Worm (Caenorhabditis elegans) whole organism, L1 larva: ENCODE data around the gene tex-2.

Experiments used
- C04F5.9 ChIP-seq: sonication (generic microtip); optimal IDR thresholded peaks from 2 replicates; lab custom pipeline; 2016; ENCODE audit warnings: missing genetic modification characterization, missing compliant biosample characterization
- C16A3.4 ChIP-seq: fragments of 150-350 bp; optimal IDR thresholded peaks from 2 replicates; lab custom pipeline; 2014; ENCODE audit warnings: missing biosample characterization, missing genetic modification characterization
- ama-1 ChIP-seq: fragments of 150-350 bp; optimal IDR thresholded peaks from 2 replicates; lab custom pipeline; 2014
- ceh-63 ChIP-seq: fragments of 200-800 bp; sonication (Bioruptor generic); optimal IDR thresholded peaks from 2 replicates; lab custom pipeline; 2018; ENCODE audit warnings: mild to moderate bottlenecking, missing genetic modification characterization, missing compliant biosample characterization
- ceh-8 ChIP-seq: fragments of 200-800 bp; sonication (Bioruptor generic); optimal IDR thresholded peaks from 2 replicates; lab custom pipeline; 2018; ENCODE audit warnings: mild to moderate bottlenecking, missing genetic modification characterization, moderate library complexity, missing compliant biosample characterization
- ceh-88 ChIP-seq: fragments of 200-800 bp; sonication (Bioruptor generic); IDR thresholded peaks from 2 replicates; pipeline ENCODE4 v1.3.6; 2022; ENCODE audit warnings: missing genetic modification characterization, missing compliant biosample characterization
- ces-1 ChIP-seq: fragments of 150-350 bp; optimal IDR thresholded peaks from 2 replicates; lab custom pipeline; 2014; ENCODE audit warnings: missing biosample characterization, missing genetic modification reagents, missing genetic modification characterization
- dpl-1 ChIP-seq, 3 experiments: fragments of 150-350 bp in 2 of 3; sonication (generic microtip) in 1 of 3; optimal IDR thresholded peaks; 2 replicates each; lab custom pipeline; 2014 to 2017; ENCODE audit warnings: missing biosample characterization in 3 of 3, missing genetic modification characterization in 3 of 3, missing genetic modification reagents in 3 of 3
- efl-1 ChIP-seq, 4 experiments: fragments of 150-350 bp; optimal IDR thresholded peaks in 3 of 4; peaks in 1 of 4; 1 replicate in 1 of 4; 2 replicates in 3 of 4; lab custom pipeline; 2014; ENCODE audit warnings: missing biosample characterization in 2 of 4, missing genetic modification characterization in 2 of 4, missing genetic modification reagents in 2 of 4
- efl-3 ChIP-seq: fragments of 200-800 bp; sonication (Bioruptor generic); optimal IDR thresholded peaks from 2 replicates; lab custom pipeline; 2018; ENCODE audit warnings: mild to moderate bottlenecking, missing genetic modification characterization, missing compliant biosample characterization
- egl-13 ChIP-seq: sonication (generic microtip); optimal IDR thresholded peaks from 2 replicates; lab custom pipeline; 2016; ENCODE audit warnings: missing genotype, missing genetic modification reagents, missing genetic modification characterization, missing compliant biosample characterization
- elt-2 ChIP-seq: sonication (generic microtip); optimal IDR thresholded peaks from 2 replicates; lab custom pipeline; 2016; ENCODE audit warnings: missing genetic modification characterization, mild to moderate bottlenecking, inconsistent platforms, missing compliant biosample characterization, missing genetic modification reagents
- ets-5 ChIP-seq: fragments of 200-800 bp; sonication (Bioruptor generic); IDR thresholded peaks from 2 replicates; pipeline ENCODE4 v1.3.6; 2022; ENCODE audit warnings: missing genetic modification characterization, missing compliant biosample characterization
- fkh-10 ChIP-seq: sonication (generic microtip); optimal IDR thresholded peaks from 2 replicates; lab custom pipeline; 2017; ENCODE audit warnings: missing biosample characterization, missing genetic modification reagents, missing genetic modification characterization
- fkh-4 ChIP-seq: sonication (generic microtip); optimal IDR thresholded peaks from 2 replicates; lab custom pipeline; 2016; ENCODE audit warnings: missing compliant biosample characterization, missing genetic modification characterization, borderline replicate concordance
- fkh-8 ChIP-seq: sonication (generic microtip); optimal IDR thresholded peaks from 2 replicates; lab custom pipeline; 2016; ENCODE audit warnings: mild to moderate bottlenecking, missing genetic modification characterization, missing compliant biosample characterization
- fos-1 ChIP-seq: fragments of 150-350 bp; optimal IDR thresholded peaks from 2 replicates; lab custom pipeline; 2014; ENCODE audit warnings: missing biosample characterization, missing genetic modification characterization
- grh-1 ChIP-seq: fragments of 200-800 bp; sonication (Bioruptor generic); IDR thresholded peaks from 2 replicates; pipeline ENCODE4 v1.3.6; 2022; ENCODE audit warnings: missing genetic modification reagents, missing genetic modification characterization, missing compliant biosample characterization
- hpl-2 ChIP-seq: fragments of 150-350 bp; optimal IDR thresholded peaks from 2 replicates; lab custom pipeline; 2014; ENCODE audit warnings: missing biosample characterization, missing genetic modification reagents, missing genetic modification characterization
- irx-1 ChIP-seq: sonication (generic microtip); optimal IDR thresholded peaks from 2 replicates; lab custom pipeline; 2016; ENCODE audit warnings: missing genetic modification characterization, missing compliant biosample characterization
- lin-15B ChIP-seq: fragments of 150-350 bp; sonication (generic microtip); optimal IDR thresholded peaks from 3 replicates; lab custom pipeline; 2014; ENCODE audit warnings: missing biosample characterization, missing genetic modification characterization
- lin-35 ChIP-seq, 2 experiments: fragments of 150-350 bp; optimal IDR thresholded peaks; 2 replicates each; lab custom pipeline; 2014; ENCODE audit warnings: missing biosample characterization in 2 of 2, missing genetic modification characterization in 2 of 2, missing genetic modification reagents in 2 of 2
- lsy-2 ChIP-seq, 2 experiments: fragments of 150-350 bp; optimal IDR thresholded peaks; 2 replicates each; lab custom pipeline; 2014; ENCODE audit warnings: missing biosample characterization in 2 of 2, missing genetic modification characterization in 2 of 2
- mab-9 ChIP-seq: fragments of 200-800 bp; sonication (Bioruptor generic); IDR thresholded peaks from 2 replicates; pipeline ENCODE4 v1.3.6; 2022; ENCODE audit warnings: missing genetic modification reagents, missing genetic modification characterization, missing compliant biosample characterization
- mdl-1 ChIP-seq, 2 experiments: fragments of 150-350 bp; optimal IDR thresholded peaks; 2 replicates each; lab custom pipeline; 2014 to 2017; ENCODE audit warnings: missing biosample characterization in 2 of 2, missing genetic modification characterization in 2 of 2, inconsistent platforms in 1 of 2
- mef-2 ChIP-seq: fragments of 150-350 bp; optimal IDR thresholded peaks from 2 replicates; lab custom pipeline; 2014; ENCODE audit warnings: missing biosample characterization, missing genetic modification characterization
- mep-1 ChIP-seq: fragments of 150-350 bp; optimal IDR thresholded peaks from 2 replicates; lab custom pipeline; 2014; ENCODE audit warnings: missing biosample characterization, missing genetic modification characterization
- nhr-11 ChIP-seq: fragments of 150-350 bp; optimal IDR thresholded peaks from 2 replicates; lab custom pipeline; 2014; ENCODE audit warnings: missing biosample characterization, missing genetic modification characterization
- nhr-12 ChIP-seq: sonication (generic microtip); optimal IDR thresholded peaks from 2 replicates; lab custom pipeline; 2017; ENCODE audit warnings: missing biosample characterization, missing genetic modification characterization
- nhr-47 ChIP-seq: sonication (generic microtip); optimal IDR thresholded peaks from 2 replicates; lab custom pipeline; 2016; ENCODE audit warnings: mild to moderate bottlenecking, missing genetic modification characterization, moderate library complexity, missing compliant biosample characterization
- nhr-85 ChIP-seq: sonication (generic microtip); peaks from one replicate; lab custom pipeline; 2016; ENCODE audit warnings: missing genetic modification characterization, inconsistent platforms, missing compliant biosample characterization
- nhr-90 ChIP-seq: sonication (generic microtip); optimal IDR thresholded peaks from 2 replicates; lab custom pipeline; 2016; ENCODE audit warnings: mild to moderate bottlenecking, missing genetic modification characterization, missing compliant biosample characterization; ENCODE audit not compliant: poor library complexity
- pax-3 ChIP-seq: fragments of 200-800 bp; sonication (Bioruptor generic); optimal IDR thresholded peaks from 2 replicates; lab custom pipeline; 2018; ENCODE audit warnings: mild to moderate bottlenecking, missing genetic modification characterization, moderate library complexity, missing compliant biosample characterization
- rnt-1 ChIP-seq: sonication (generic microtip); optimal IDR thresholded peaks from 2 replicates; lab custom pipeline; 2016; ENCODE audit warnings: mild to moderate bottlenecking, missing genetic modification characterization, moderate library complexity, missing compliant biosample characterization
- snpc-4 ChIP-seq: fragments of 150-350 bp; optimal IDR thresholded peaks from 2 replicates; lab custom pipeline; 2014; ENCODE audit warnings: missing biosample characterization, missing genetic modification characterization
- sptf-1 ChIP-seq: fragments of 150-350 bp; optimal IDR thresholded peaks from 2 replicates; lab custom pipeline; 2014; ENCODE audit warnings: missing biosample characterization, missing genetic modification characterization
- sup-37 ChIP-seq: fragments of 200-800 bp; sonication (Bioruptor generic); optimal IDR thresholded peaks from 2 replicates; lab custom pipeline; 2018; ENCODE audit warnings: mild to moderate bottlenecking, missing genetic modification characterization, missing compliant biosample characterization
- swsn-7 ChIP-seq: sonication (generic microtip); optimal IDR thresholded peaks from 2 replicates; lab custom pipeline; 2016; ENCODE audit warnings: missing genetic modification characterization, missing compliant biosample characterization
- tbx-2 ChIP-seq: sonication (generic microtip); optimal IDR thresholded peaks from 2 replicates; lab custom pipeline; 2016; ENCODE audit warnings: missing genetic modification characterization, missing compliant biosample characterization
- tlp-1 ChIP-seq: fragments of 150-350 bp; optimal IDR thresholded peaks from 2 replicates; lab custom pipeline; 2014; ENCODE audit warnings: missing biosample characterization, missing genetic modification characterization
- unc-86 ChIP-seq: sonication (generic microtip); optimal IDR thresholded peaks from 2 replicates; lab custom pipeline; 2016; ENCODE audit warnings: missing genetic modification characterization, missing compliant biosample characterization
- unc-98 ChIP-seq: fragments of 200-800 bp; sonication (Bioruptor generic); IDR thresholded peaks from 2 replicates; pipeline ENCODE4 v1.3.6; 2022; ENCODE audit warnings: missing genetic modification characterization, missing compliant biosample characterization
- vab-15 ChIP-seq: sonication (generic microtip); optimal IDR thresholded peaks from 2 replicates; lab custom pipeline; 2017; ENCODE audit warnings: missing genotype, mild to moderate bottlenecking, missing genetic modification characterization, missing compliant biosample characterization
- xbp-1 ChIP-seq: sonication (generic microtip); optimal IDR thresholded peaks from 2 replicates; lab custom pipeline; 2016; ENCODE audit warnings: missing genetic modification characterization, missing compliant biosample characterization
- zip-4 ChIP-seq: fragments of 200-800 bp; sonication (Bioruptor generic); optimal IDR thresholded peaks from 2 replicates; lab custom pipeline; 2018; ENCODE audit warnings: mild to moderate bottlenecking, missing genetic modification characterization, moderate library complexity, missing compliant biosample characterization
- ztf-4 ChIP-seq: fragments of 150-350 bp; optimal IDR thresholded peaks from 2 replicates; lab custom pipeline; 2014; ENCODE audit warnings: missing biosample characterization, missing genetic modification characterization

Gene tex-2

ce11 chrII:5852007-5852406 lies 21.4 kb downstream of the tex-2 start, which contains the start of gene H41C03.2:
TSS of gene H41C03.2 (minus strand) at chrII:5852107.
- TF ChIP-seq fkh-8 (tag; lab: Kevin White, UChicago) (peak; percentile 25), ceh-63 (GFP tag; lab: Kevin White, UChicago) (no peak), sptf-1 (tag; lab: Kevin White, UChicago) (no peak)

DNA sequence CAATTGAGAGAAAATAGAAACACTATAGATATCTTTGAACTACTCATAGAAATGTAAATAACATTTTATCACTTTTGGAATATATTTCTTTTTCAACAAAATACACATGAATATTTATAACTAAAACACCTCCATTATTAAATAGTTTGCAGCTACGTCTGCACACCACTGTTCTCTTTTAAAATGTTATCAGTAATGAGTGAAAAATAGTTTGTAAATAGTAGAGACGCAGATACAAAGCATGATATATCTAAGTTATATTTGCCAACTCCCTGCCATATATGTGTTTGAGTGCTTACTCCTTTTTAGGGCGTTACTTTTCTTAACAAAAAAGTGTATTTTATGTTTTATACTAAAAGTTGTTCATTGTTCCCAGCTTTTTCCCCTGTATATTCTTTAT lies 27.2 kb downstream of the tex-2 start:
- TF ChIP-seq mdl-1 (tag; optimal IDR thresholded peaks at IDR 0.05; lab: Kevin White, UChicago) (no peak), snpc-4 (no peak), dpl-1 (GFP tag; optimal IDR thresholded peaks at IDR 0.05; lab: Kevin White, UChicago) (no peak), efl-1 (optimal IDR thresholded peaks at IDR 0.05; lab: Kevin White, UChicago) (no peak), efl-1 (GFP tag; optimal IDR thresholded peaks at IDR 0.05 in 1 of 2; lab: Kevin White, UChicago) (peak in 1 of 2 experiments; percentile 27), irx-1 (no peak), elt-2 (peak; percentile 22)

ce11 chrII:5845441-5845840 lies 28.0 kb downstream of the tex-2 start, which contains the start of the genes ZK1248.17 and H41C03.3:
TSS of gene ZK1248.17 (minus strand) at chrII:5845541.
TSS of gene H41C03.3 (plus strand) at chrII:5845777.
- TF ChIP-seq mep-1 (no peak), C04F5.9 (tag; lab: Kevin White, UChicago) (no peak), ama-1 (lab: Kevin White, UChicago) (no peak), nhr-47 (tag; lab: Kevin White, UChicago) (no peak), lsy-2 (tag; optimal IDR thresholded peaks at IDR 0.05; lab: Kevin White, UChicago) (no peak)

- peak; percentile 98 for TF ChIP-seq ces-1 (GFP tag; lab: Kevin White, UChicago)
- TF ChIP-seq mab-9 (GFP tag; lab: Robert Waterston, UW): peak; percentile 99
- TF ChIP-seq grh-1 (GFP tag; lab: Robert Waterston, UW): peak; percentile 99
- peak; percentile 100 for TF ChIP-seq nhr-85 (tag; lab: Kevin White, UChicago)
- TF ChIP-seq vab-15: peak; percentile 93
- TF ChIP-seq egl-13 (tag; lab: Kevin White, UChicago): peak; percentile 99
- peak; percentile 94 for TF ChIP-seq fkh-4 (tag; lab: Kevin White, UChicago)
- peak; percentile 95 for TF ChIP-seq zip-4
- peak; percentile 98 for TF ChIP-seq rnt-1
- peak; percentile 94 for TF ChIP-seq unc-98 (GFP tag; lab: Robert Waterston, UW)
- peak; percentile 84; the same call in 1 of the 2 replicates for TF ChIP-seq ets-5 (GFP tag; lab: Robert Waterston, UW)
- peak; percentile 93 for TF ChIP-seq mef-2 (tag; lab: Kevin White, UChicago)
- TF ChIP-seq sptf-1 (tag; lab: Kevin White, UChicago): no peak
- TF ChIP-seq nhr-11: peak; percentile 98
- TF ChIP-seq ceh-63 (GFP tag; lab: Kevin White, UChicago): peak; percentile 96
- peak; percentile 100 for TF ChIP-seq nhr-90 (tag; lab: Kevin White, UChicago)
- TF ChIP-seq ceh-8 (GFP tag; lab: Kevin White, UChicago): peak; percentile 99
- peak; percentile 99 for TF ChIP-seq hpl-2 (GFP tag; lab: Kevin White, UChicago)
- TF ChIP-seq snpc-4: peak; percentile 100
- peak; percentile 99 for TF ChIP-seq C16A3.4 (tag; lab: Kevin White, UChicago)
- TF ChIP-seq efl-3: peak; percentile 90
- TF ChIP-seq lin-15B: peak; percentile 74
- peak; percentile 80 for TF ChIP-seq nhr-12 (tag; lab: Kevin White, UChicago)
- peak; percentile 99 for TF ChIP-seq unc-86 (tag; lab: Kevin White, UChicago)
- peak; percentile 73 for TF ChIP-seq tlp-1 (tag; lab: Kevin White, UChicago)
- peak; percentile 100 for TF ChIP-seq tbx-2
- TF ChIP-seq sup-37: peak; percentile 99
- TF ChIP-seq xbp-1: peak; percentile 99
- peak; percentile 99 for TF ChIP-seq ceh-88 (GFP tag; lab: Robert Waterston, UW)
- peak; percentile 89 to 95 for TF ChIP-seq lin-35 (GFP tag; optimal IDR thresholded peaks at IDR 0.05; lab: Kevin White, UChicago)
- TF ChIP-seq pax-3 (tag; lab: Kevin White, UChicago): peak; percentile 99
- peak; percentile 100 for TF ChIP-seq swsn-7 (tag; lab: Kevin White, UChicago)
- TF ChIP-seq fos-1: peak; percentile 98
- peak; percentile 99 for TF ChIP-seq fkh-10 (GFP tag; lab: Kevin White, UChicago)
- peak; percentile 82 to 84 (median 82) for TF ChIP-seq dpl-1 (GFP tag; optimal IDR thresholded peaks at IDR 0.05; lab: Kevin White, UChicago)
- peak; percentile 98 for TF ChIP-seq ztf-4
Measured at ce11 chrII:5844694-5845129, 28.7 kb downstream of the tex-2 start.
